Fruit fly (Drosophila melanogaster): ENCODE results near the gene Tango2.

Gene Tango2

DNA sequence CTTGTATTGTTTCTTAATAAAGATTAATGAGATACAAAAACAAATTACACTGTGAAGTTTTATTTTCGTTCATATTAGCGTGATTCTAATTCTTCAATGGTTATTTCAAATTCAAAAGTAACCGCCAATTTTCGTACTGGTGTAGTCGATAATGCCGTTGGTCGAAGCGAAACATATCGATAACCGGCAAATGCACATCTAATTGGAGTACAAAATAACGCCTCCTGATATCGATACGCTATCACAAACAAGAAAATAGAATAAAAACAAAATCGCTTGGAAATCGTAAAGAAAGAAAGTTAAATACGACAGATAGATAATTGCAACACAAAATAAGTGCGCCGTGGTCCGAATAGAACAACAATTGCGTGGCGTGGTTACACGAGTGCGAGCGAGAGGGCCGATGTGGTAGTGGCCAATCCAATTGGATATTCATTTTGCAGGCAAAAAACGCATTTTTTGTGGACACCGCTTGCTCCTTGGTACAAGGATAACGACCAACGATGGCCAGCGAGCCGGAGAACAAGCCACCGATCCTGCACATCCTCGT, 10.8 kb upstream of the Tango2 start:
- TF ChIP-seq esn (GFP tag; optimal IDR thresholded peaks at IDR 0.05), result peak; percentile 10
- peak; percentile 24 for TF ChIP-seq CG3032 (tag; optimal IDR thresholded peaks at IDR 0.05)
- TF ChIP-seq CG6808 (GFP tag; optimal IDR thresholded peaks at IDR 0.05), result no peak

DNA sequence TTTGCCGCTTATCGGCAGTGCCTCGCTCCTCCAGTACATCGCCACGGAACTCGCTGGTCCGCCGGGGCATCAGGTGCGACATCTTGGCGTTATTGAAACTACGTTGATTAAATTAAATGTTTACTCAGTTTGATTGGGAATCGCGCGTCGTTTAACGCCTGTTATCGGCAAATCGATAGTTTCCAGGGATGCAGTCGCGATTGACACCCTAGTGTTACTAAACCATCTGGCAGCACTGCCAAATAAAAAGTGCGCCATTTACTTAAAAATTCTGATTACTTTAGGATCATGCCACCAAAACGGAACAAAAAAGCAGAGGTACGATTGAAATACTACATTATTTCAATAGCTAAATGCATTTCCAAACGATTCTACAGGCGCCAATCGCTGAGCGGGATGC, 4.9 kb upstream of the Tango2 start, which contains the start of the genes Ndc80 and BthD:
Ndc80 (minus strand) TSS at position 179 of the 400 bp plus-strand sequence.
BthD (plus strand) TSS at position 248 of the 400 bp plus-strand sequence.
- TF ChIP-seq CG6808 (GFP tag; optimal IDR thresholded peaks at IDR 0.05), result no peak
- TF ChIP-seq fkh (GFP tag; optimal IDR thresholded peaks at IDR 0.05), result peak; percentile 88

DNA sequence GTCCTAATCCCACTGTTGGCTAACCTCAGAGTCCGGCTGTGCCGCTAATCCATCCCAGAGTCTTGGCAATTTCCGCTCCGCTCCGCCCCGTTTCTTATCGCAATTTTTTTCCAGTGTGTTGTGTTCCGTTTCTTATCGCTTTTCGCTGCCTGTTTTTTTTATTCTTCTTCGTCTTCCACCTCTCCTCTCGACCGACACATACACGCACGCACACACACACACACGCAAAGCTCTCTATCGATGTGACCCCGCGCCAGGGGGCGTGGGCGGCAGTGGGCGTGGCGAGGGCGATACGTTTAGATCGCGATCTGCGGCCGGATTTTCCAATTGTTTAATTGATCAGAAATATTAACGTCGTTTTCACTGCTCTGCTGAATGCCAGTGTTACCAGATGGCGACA, 797 bp upstream of the Tango2 start:
- peak; percentile 25 for TF ChIP-seq CG6854 (GFP tag; optimal IDR thresholded peaks at IDR 0.05)
- TF ChIP-seq CG10669 (GFP tag; optimal IDR thresholded peaks at IDR 0.05), result no peak
- no peak for TF ChIP-seq vri (GFP tag; optimal IDR thresholded peaks at IDR 0.05)
- peak; percentile 8 for TF ChIP-seq CG3032 (tag; optimal IDR thresholded peaks at IDR 0.05)
- TF ChIP-seq CG1621 (tag; optimal IDR thresholded peaks at IDR 0.05), result peak; percentile 33
- no peak for TF ChIP-seq Lpt (GFP tag; optimal IDR thresholded peaks at IDR 0.05)
- TF ChIP-seq CG15336 (GFP tag; IDR thresholded peaks at IDR 0.05), result peak; percentile 28; the same call in 1 of the 2 replicates
- no peak for TF ChIP-seq Hr39 (GFP tag; optimal IDR thresholded peaks at IDR 0.05)
- no peak for TF ChIP-seq dsx (GFP tag; optimal IDR thresholded peaks at IDR 0.05; ENCODE audit: poor library complexity, severe bottlenecking)
- no peak for TF ChIP-seq pdm3 (GFP tag; optimal IDR thresholded peaks at IDR 0.05)
- TF ChIP-seq CG6163 (GFP tag; IDR thresholded peaks at IDR 0.05), result 0 out of 3 replicates have a peak, but pooled peaks have one; percentile 14
- no peak for TF ChIP-seq CG6276 (GFP tag; optimal IDR thresholded peaks at IDR 0.05)
- TF ChIP-seq Gug (GFP tag; IDR thresholded peaks at IDR 0.05), result no peak

DNA sequence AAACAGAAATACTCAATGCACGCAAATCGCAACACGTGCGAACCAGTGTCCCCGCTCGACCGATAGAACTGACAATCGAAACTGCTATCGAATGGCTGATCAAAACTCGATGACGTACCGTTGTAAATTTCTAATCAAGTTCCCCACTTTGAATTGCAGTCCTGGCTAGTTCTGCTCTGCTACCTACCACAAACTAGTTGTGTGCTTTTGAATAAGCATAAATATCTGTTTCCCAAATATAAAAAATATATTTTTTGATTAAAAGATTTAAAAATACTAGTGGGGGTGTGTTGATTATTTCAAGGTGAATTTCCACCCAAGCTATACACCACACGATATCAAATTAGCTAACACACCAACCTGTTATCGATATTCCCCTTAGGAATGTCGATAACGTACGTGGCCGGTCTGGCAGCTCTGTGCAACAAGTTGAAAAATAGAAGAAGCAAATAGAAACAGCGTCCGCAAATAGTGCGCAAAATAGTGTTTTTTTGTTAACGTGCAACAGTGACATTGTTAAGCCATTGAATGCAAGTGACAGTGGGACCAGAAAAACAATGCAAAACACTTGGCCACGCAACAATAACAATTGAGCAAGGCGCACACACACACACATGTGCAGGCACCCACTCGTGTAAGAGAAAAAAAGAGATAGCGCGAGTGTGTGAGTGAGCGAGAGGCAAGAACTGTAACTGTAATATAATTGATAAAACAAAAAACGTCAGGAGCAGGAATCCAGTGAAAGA, 7.7 kb downstream of the Tango2 start, which contains the start of the genes CG2691 and NFAT:
CG2691 (minus strand) TSS at position 75 of the 746 bp plus-strand sequence.
NFAT (plus strand) TSS at position 412 of the 746 bp plus-strand sequence.
- TF ChIP-seq CG34406 (GFP tag; optimal IDR thresholded peaks at IDR 0.05), result no peak
- no peak for TF ChIP-seq CG11294 (GFP tag; IDR thresholded peaks at IDR 0.05)
- TF ChIP-seq CG6276 (GFP tag; optimal IDR thresholded peaks at IDR 0.05), result peak; percentile 29
- TF ChIP-seq topi (GFP tag; optimal IDR thresholded peaks at IDR 0.05), result peak; percentile 1
- peak; percentile 73 for TF ChIP-seq Eip78C (GFP tag)
- TF ChIP-seq Lpt (GFP tag; optimal IDR thresholded peaks at IDR 0.05), result peak; percentile 43
- TF ChIP-seq CG6808 (GFP tag; optimal IDR thresholded peaks at IDR 0.05), result peak; percentile 23
- TF ChIP-seq CG1621 (tag; optimal IDR thresholded peaks at IDR 0.05), result peak; percentile 13
- TF ChIP-seq pdm3 (GFP tag; optimal IDR thresholded peaks at IDR 0.05), result no peak
- TF ChIP-seq svp (GFP tag), result no peak
- TF ChIP-seq Sox14 (GFP tag; optimal IDR thresholded peaks at IDR 0.05), result peak; percentile 59
- TF ChIP-seq Eip75B (GFP tag; optimal IDR thresholded peaks at IDR 0.05), result peak; percentile 20
- TF ChIP-seq esn (GFP tag; optimal IDR thresholded peaks at IDR 0.05), result peak; percentile 39
- no peak for TF ChIP-seq CG32006 (GFP tag; optimal IDR thresholded peaks at IDR 0.05)
- peak; percentile 10 for TF ChIP-seq CG3919 (GFP tag; optimal IDR thresholded peaks at IDR 0.05)
- peak; percentile 50 for TF ChIP-seq CG9139 (GFP tag; optimal IDR thresholded peaks at IDR 0.05)
- peak; percentile 22 for TF ChIP-seq Ets96B (tag; optimal IDR thresholded peaks at IDR 0.05)
- no peak for TF ChIP-seq CG31627 (GFP tag; optimal IDR thresholded peaks at IDR 0.05)
- TF ChIP-seq Blimp-1 (GFP tag; optimal IDR thresholded peaks at IDR 0.05), result no peak
- TF ChIP-seq Eip93F (GFP tag; optimal IDR thresholded peaks at IDR 0.05), result peak; percentile 30
- peak; percentile 49 to 59 for TF ChIP-seq ss (GFP tag; optimal IDR thresholded peaks at IDR 0.05)
- TF ChIP-seq vri (GFP tag; optimal IDR thresholded peaks at IDR 0.05), result peak; percentile 44
- TF ChIP-seq Sox15 (GFP tag; optimal IDR thresholded peaks at IDR 0.05), result no peak
- TF ChIP-seq fd59A (GFP tag; optimal IDR thresholded peaks at IDR 0.05), result no peak
- no peak for TF ChIP-seq CG16779 (tag; optimal IDR thresholded peaks at IDR 0.05)
- TF ChIP-seq CG6163 (GFP tag; IDR thresholded peaks at IDR 0.05), result 0 out of 3 replicates have a peak, but pooled peaks have one; percentile 21
- peak; percentile 50 for TF ChIP-seq fkh (GFP tag; optimal IDR thresholded peaks at IDR 0.05)
- no peak for TF ChIP-seq CG10631 (GFP tag; optimal IDR thresholded peaks at IDR 0.05)
